Fruit fly (Drosophila melanogaster): Measurements from ENCODE around the gene Atg4b.

Gene Atg4b

dm6 chr3R:15356645-15357431 is at the start of gene Atg4b, which contains the start of gene Hibch (continued):
- peak; percentile 47 for TF ChIP-seq pfk (GFP tag; optimal IDR thresholded peaks at IDR 0.05)
- no peak for TF ChIP-seq p53 (GFP tag; optimal IDR thresholded peaks at IDR 0.05)
- no peak for TF ChIP-seq bab2 (GFP tag; optimal IDR thresholded peaks at IDR 0.05)
- TF ChIP-seq Ptx1 (GFP tag; IDR thresholded peaks at IDR 0.05): peak; percentile 90
- no peak for TF ChIP-seq sqz (GFP tag; optimal IDR thresholded peaks at IDR 0.05)
- TF ChIP-seq stwl (tag; optimal IDR thresholded peaks at IDR 0.05): peak; percentile 51
- 0 out of 2 replicates have a peak, but pooled peaks have one; percentile 30 for TF ChIP-seq dimm (GFP tag; IDR thresholded peaks at IDR 0.05)
- 0 out of 2 replicates have a peak, but pooled peaks have one; percentile 13 for TF ChIP-seq Ravus (GFP tag; IDR thresholded peaks at IDR 0.05)
- peak; percentile 84 for TF ChIP-seq sisA (GFP tag; IDR thresholded peaks at IDR 0.05)
- peak; percentile 86 for TF ChIP-seq bcd (GFP tag; optimal IDR thresholded peaks at IDR 0.05)
- TF ChIP-seq CG2116 (GFP tag; optimal IDR thresholded peaks at IDR 0.05): peak; percentile 69
- TF ChIP-seq CG2129 (GFP tag; IDR thresholded peaks at IDR 0.05; ENCODE audit: partially characterized antibody): no peak
- peak; percentile 73; the same call in 2 of the 3 replicates for TF ChIP-seq H15 (GFP tag; IDR thresholded peaks at IDR 0.05)
- 0 out of 2 replicates have a peak, but pooled peaks have one; percentile 27 for TF ChIP-seq CG16779 (GFP tag; IDR thresholded peaks at IDR 0.05)
- TF ChIP-seq CG6765 (GFP tag; optimal IDR thresholded peaks at IDR 0.05): peak; percentile 70
- TF ChIP-seq luna (GFP tag; optimal IDR thresholded peaks at IDR 0.05): no peak
- TF ChIP-seq CG11560 (tag; IDR thresholded peaks at IDR 0.05): peak; percentile 49; the same call in 2 of the 3 replicates
- peak; percentile 87 for TF ChIP-seq ind (GFP tag; optimal IDR thresholded peaks at IDR 0.05)
- peak; percentile 68 for TF ChIP-seq E2f1 (GFP tag; IDR thresholded peaks at IDR 0.05)
- peak; percentile 4 for TF ChIP-seq gcm2 (GFP tag; optimal IDR thresholded peaks at IDR 0.05)
- TF ChIP-seq toy (GFP tag; IDR thresholded peaks at IDR 0.05): peak; percentile 50; the same call in 1 of the 2 replicates
- TF ChIP-seq gcm (GFP tag; optimal IDR thresholded peaks at IDR 0.05): peak; percentile 84
- peak; percentile 36; the same call in 1 of the 2 replicates for TF ChIP-seq Dref (GFP tag; IDR thresholded peaks at IDR 0.05)
- TF ChIP-seq CG12071 (GFP tag; optimal IDR thresholded peaks at IDR 0.05): no peak
- peak; percentile 18; the same call in 1 of the 2 replicates for TF ChIP-seq wor (GFP tag; IDR thresholded peaks at IDR 0.05)
- no peak for TF ChIP-seq lab (GFP tag; optimal IDR thresholded peaks at IDR 0.05)
- peak; percentile 68 for TF ChIP-seq CG7357 (GFP tag; IDR thresholded peaks at IDR 0.05)
- no peak for TF ChIP-seq gro (GFP tag; optimal IDR thresholded peaks at IDR 0.05)
- TF ChIP-seq az2 (GFP tag; optimal IDR thresholded peaks at IDR 0.05): peak; percentile 82
- TF ChIP-seq CG9932 (GFP tag; IDR thresholded peaks at IDR 0.05): peak; percentile 94
- peak; percentile 86 for TF ChIP-seq Xrp1 (GFP tag; IDR thresholded peaks at IDR 0.05)
- no peak for TF ChIP-seq kay (GFP tag; optimal IDR thresholded peaks at IDR 0.05)
- no peak for TF ChIP-seq CG4360 (GFP tag; IDR thresholded peaks at IDR 0.05)
- TF ChIP-seq CG13775 (GFP tag; optimal IDR thresholded peaks at IDR 0.05): peak; percentile 87
- TF ChIP-seq Taf1 (GFP tag; IDR thresholded peaks at IDR 0.05): peak; percentile 61; the same call in 1 of the 2 replicates
- no peak for TF ChIP-seq CG34224 (GFP tag; IDR thresholded peaks at IDR 0.05; ENCODE audit: partially characterized antibody)
- TF ChIP-seq dati (GFP tag; IDR thresholded peaks at IDR 0.05): no peak; the same call in 1 of the 2 replicates
- TF ChIP-seq bowl (GFP tag; IDR thresholded peaks at IDR 0.05): no peak
- TF ChIP-seq CG6654 (GFP tag; optimal IDR thresholded peaks at IDR 0.05): peak; percentile 63
- TF ChIP-seq Dip2 (GFP tag; IDR thresholded peaks at IDR 0.05): no peak
- peak; percentile 67 for TF ChIP-seq CG11723 (GFP tag; optimal IDR thresholded peaks at IDR 0.05)
- peak; percentile 46 for TF ChIP-seq CG10431 (GFP tag; optimal IDR thresholded peaks at IDR 0.05)
- peak; percentile 90 for TF ChIP-seq Fer1 (GFP tag; optimal IDR thresholded peaks at IDR 0.05)
- peak; percentile 64 for TF ChIP-seq CG18476 (GFP tag; optimal IDR thresholded peaks at IDR 0.05)
- TF ChIP-seq her (GFP tag; optimal IDR thresholded peaks at IDR 0.05): no peak
- no peak for TF ChIP-seq CTCF (GFP tag; optimal IDR thresholded peaks at IDR 0.05)
- TF ChIP-seq lbe (GFP tag; optimal IDR thresholded peaks at IDR 0.05): peak; percentile 80
- peak; percentile 22 for TF ChIP-seq fu2 (GFP tag; optimal IDR thresholded peaks at IDR 0.05)
- peak; percentile 84 for TF ChIP-seq tin (GFP tag; optimal IDR thresholded peaks at IDR 0.05)
- peak; percentile 59; the same call in 1 of the 2 replicates for TF ChIP-seq CG8765 (GFP tag; IDR thresholded peaks at IDR 0.05)
